Worm (Caenorhabditis elegans) whole organism, L4 larva: ENCODE measurements around the gene srd-26.

Source experiments
- F26F4.8 ChIP-seq: fragments of 200-800 bp; sonication (Bioruptor generic); conservative IDR thresholded peaks from 2 replicates; pipeline ENCODE4 v1.3.6; 2022; ENCODE audit warnings: missing genetic modification characterization, missing compliant biosample characterization
- T26A8.4 ChIP-seq: fragments of 200-800 bp; sonication (Bioruptor generic); IDR thresholded peaks from 2 replicates; pipeline ENCODE4 v1.3.6; 2022; ENCODE audit warnings: missing genetic modification characterization, missing compliant biosample characterization
- Y48G9A.11 ChIP-seq: fragments of 200-800 bp; sonication (Bioruptor generic); IDR thresholded peaks from 2 replicates; pipeline ENCODE4 v1.3.6; 2022; ENCODE audit warnings: missing genetic modification reagents, missing genetic modification characterization, missing compliant biosample characterization
- Y75B8A.6 ChIP-seq: fragments of 200-800 bp; sonication (Bioruptor generic); IDR thresholded peaks from 2 replicates; pipeline ENCODE4 v1.3.6; 2022; ENCODE audit warnings: missing genetic modification reagents, missing genetic modification characterization, missing compliant biosample characterization
- ZK337.2 ChIP-seq: fragments of 200-800 bp; sonication (Bioruptor generic); IDR thresholded peaks from 2 replicates; pipeline ENCODE4 v1.3.6; 2022; ENCODE audit warnings: missing genetic modification reagents, missing genetic modification characterization, missing compliant biosample characterization
- aha-1 ChIP-seq: fragments of 150-350 bp; peaks from one replicate; lab custom pipeline; 2014; ENCODE audit warnings: missing biosample characterization, missing genetic modification characterization
- ama-1 ChIP-seq: fragments of 150-350 bp; optimal IDR thresholded peaks from 2 replicates; lab custom pipeline; 2014; ENCODE audit warnings: inconsistent platforms, mixed read lengths
- attf-4 ChIP-seq: sonication (generic microtip); optimal IDR thresholded peaks from 3 replicates; lab custom pipeline; 2017; ENCODE audit warnings: missing biosample characterization, missing genetic modification characterization
- ceh-28 ChIP-seq: fragments of 150-350 bp; optimal IDR thresholded peaks from 2 replicates; lab custom pipeline; 2014; ENCODE audit warnings: missing biosample characterization, missing genetic modification reagents, missing genetic modification characterization
- ctbp-1 ChIP-seq: fragments of 200-800 bp; sonication (Bioruptor generic); IDR thresholded peaks from 2 replicates; pipeline ENCODE4 v1.3.6; 2022; ENCODE audit warnings: missing genetic modification reagents, missing genetic modification characterization, missing compliant biosample characterization
- daf-12 ChIP-seq: fragments of 150-350 bp; optimal IDR thresholded peaks from 2 replicates; lab custom pipeline; 2014; ENCODE audit warnings: missing biosample characterization, missing genetic modification reagents, missing genetic modification characterization
- daf-16 ChIP-seq, 3 experiments: sonication (generic microtip); optimal IDR thresholded peaks; 2 replicates each; lab custom pipeline; 2016 to 2017; ENCODE audit warnings: missing genetic modification characterization in 3 of 3, missing genetic modification reagents in 3 of 3, mild to moderate bottlenecking in 2 of 3, missing compliant biosample characterization in 2 of 3, missing biosample characterization in 1 of 3, moderate library complexity in 1 of 3
- daf-8 ChIP-seq: fragments of 200-800 bp; sonication (Bioruptor generic); IDR thresholded peaks from 2 replicates; pipeline ENCODE4 v1.3.6; 2022; ENCODE audit warnings: missing genetic modification characterization, missing compliant biosample characterization
- dmd-6 ChIP-seq: fragments of 200-800 bp; sonication (Bioruptor generic); IDR thresholded peaks from 2 replicates; pipeline ENCODE4 v1.3.6; 2022; ENCODE audit warnings: missing genetic modification reagents, missing genetic modification characterization, missing compliant biosample characterization
- dpl-1 ChIP-seq: fragments of 150-350 bp; optimal IDR thresholded peaks from 2 replicates; lab custom pipeline; 2014; ENCODE audit warnings: missing biosample characterization, missing genetic modification reagents, missing genetic modification characterization
- duxl-1 ChIP-seq: sonication (generic microtip); optimal IDR thresholded peaks from 2 replicates; lab custom pipeline; 2016; ENCODE audit warnings: mild to moderate bottlenecking, missing genetic modification characterization, moderate library complexity, missing compliant biosample characterization; ENCODE audit not compliant: poor library complexity
- dve-1 ChIP-seq: sonication (generic microtip); optimal IDR thresholded peaks from 2 replicates; lab custom pipeline; 2017; ENCODE audit warnings: antibody characterized with exemption, mild to moderate bottlenecking, missing genetic modification characterization, missing compliant biosample characterization; ENCODE audit not compliant: insufficient read depth
- egl-43 ChIP-seq: fragments of 200-800 bp; sonication (Bioruptor generic); IDR thresholded peaks from 2 replicates; pipeline ENCODE4 v1.3.6; 2022; ENCODE audit warnings: missing genetic modification reagents, missing genetic modification characterization, missing compliant biosample characterization
- hlh-11 ChIP-seq: fragments of 200-800 bp; sonication (Bioruptor generic); optimal IDR thresholded peaks from 2 replicates; lab custom pipeline; 2018; ENCODE audit warnings: mild to moderate bottlenecking, missing genetic modification characterization, missing compliant biosample characterization
- hmg-1.1 ChIP-seq: fragments of 200-800 bp; sonication (Bioruptor generic); IDR thresholded peaks from 2 replicates; pipeline ENCODE4 v1.3.6; 2022; ENCODE audit warnings: missing genetic modification reagents, missing genetic modification characterization, missing compliant biosample characterization
- jun-1 ChIP-seq: fragments of 150-350 bp; optimal IDR thresholded peaks from 2 replicates; lab custom pipeline; 2014; ENCODE audit warnings: missing biosample characterization, missing genetic modification reagents, missing genetic modification characterization
- madf-9 ChIP-seq: fragments of 200-800 bp; sonication (Bioruptor generic); conservative IDR thresholded peaks from 2 replicates; pipeline ENCODE4 v1.3.6; 2022; ENCODE audit warnings: missing genetic modification reagents, missing genetic modification characterization, missing compliant biosample characterization
- mes-2 ChIP-seq: sonication (generic microtip); optimal IDR thresholded peaks from 2 replicates; lab custom pipeline; 2016; ENCODE audit warnings: missing genotype, mild to moderate bottlenecking, missing genetic modification characterization, missing compliant biosample characterization; ENCODE audit not compliant: poor library complexity, severe bottlenecking
- mxl-2 ChIP-seq: fragments of 200-800 bp; sonication (Bioruptor generic); conservative IDR thresholded peaks from 2 replicates; pipeline ENCODE4 v1.3.6; 2022; ENCODE audit warnings: missing genetic modification reagents, missing genetic modification characterization, missing compliant biosample characterization
- nhr-11 ChIP-seq: fragments of 150-350 bp; optimal IDR thresholded peaks from 2 replicates; lab custom pipeline; 2014; ENCODE audit warnings: missing biosample characterization, missing genetic modification characterization
- nhr-111 ChIP-seq: fragments of 200-800 bp; sonication (Bioruptor generic); optimal IDR thresholded peaks from 2 replicates; lab custom pipeline; 2018; ENCODE audit warnings: mild to moderate bottlenecking, missing genetic modification characterization, missing compliant biosample characterization
- nhr-28 ChIP-seq: fragments of 150-350 bp; optimal IDR thresholded peaks from 2 replicates; lab custom pipeline; 2014; ENCODE audit warnings: missing biosample characterization, missing genetic modification characterization
- nhr-41 ChIP-seq: fragments of 200-800 bp; sonication (Bioruptor generic); IDR thresholded peaks from 2 replicates; pipeline ENCODE4 v1.3.6; 2022; ENCODE audit warnings: missing genetic modification reagents, missing genetic modification characterization, missing compliant biosample characterization
- nhr-48 ChIP-seq: sonication (generic microtip); optimal IDR thresholded peaks from 2 replicates; lab custom pipeline; 2016; ENCODE audit warnings: mild to moderate bottlenecking, missing genetic modification characterization, missing compliant biosample characterization
- nhr-76 ChIP-seq: fragments of 150-350 bp; optimal IDR thresholded peaks from 2 replicates; lab custom pipeline; 2014; ENCODE audit warnings: missing biosample characterization, missing genetic modification characterization
- rbr-2 ChIP-seq: sonication (generic microtip); optimal IDR thresholded peaks from 2 replicates; lab custom pipeline; 2016; ENCODE audit warnings: missing genotype, missing genetic modification characterization, missing compliant biosample characterization
- snpc-1.2 ChIP-seq: fragments of 200-800 bp; sonication (Bioruptor generic); IDR thresholded peaks from 2 replicates; pipeline ENCODE4 v1.3.6; 2022; ENCODE audit warnings: missing genetic modification reagents, missing genetic modification characterization, missing compliant biosample characterization
- spr-3 ChIP-seq: fragments of 200-800 bp; sonication (Bioruptor generic); optimal IDR thresholded peaks from 2 replicates; lab custom pipeline; 2018; ENCODE audit warnings: mild to moderate bottlenecking, missing genetic modification characterization, missing compliant biosample characterization
- unc-62 ChIP-seq, 3 experiments: fragments of 150-350 bp in 1 of 3; sonication (generic microtip); optimal IDR thresholded peaks in 2 of 3; peaks in 1 of 3; 1 replicate in 1 of 3; 2 replicates in 2 of 3; lab custom pipeline; 2014 to 2017; ENCODE audit warnings: missing biosample characterization in 3 of 3, missing genetic modification characterization in 3 of 3, missing genetic modification reagents in 3 of 3, missing genotype in 1 of 3
- zag-1 ChIP-seq: fragments of 150-350 bp; optimal IDR thresholded peaks from 2 replicates; lab custom pipeline; 2014; ENCODE audit warnings: missing biosample characterization, missing genetic modification characterization
- zfp-2 ChIP-seq: sonication (generic microtip); optimal IDR thresholded peaks from 2 replicates; lab custom pipeline; 2016; ENCODE audit warnings: mild to moderate bottlenecking, missing genetic modification characterization, missing compliant biosample characterization
- ztf-7 ChIP-seq: fragments of 150-350 bp; optimal IDR thresholded peaks from 2 replicates; lab custom pipeline; 2014; ENCODE audit warnings: missing biosample characterization, missing genetic modification characterization

The srd-26 gene

DNA sequence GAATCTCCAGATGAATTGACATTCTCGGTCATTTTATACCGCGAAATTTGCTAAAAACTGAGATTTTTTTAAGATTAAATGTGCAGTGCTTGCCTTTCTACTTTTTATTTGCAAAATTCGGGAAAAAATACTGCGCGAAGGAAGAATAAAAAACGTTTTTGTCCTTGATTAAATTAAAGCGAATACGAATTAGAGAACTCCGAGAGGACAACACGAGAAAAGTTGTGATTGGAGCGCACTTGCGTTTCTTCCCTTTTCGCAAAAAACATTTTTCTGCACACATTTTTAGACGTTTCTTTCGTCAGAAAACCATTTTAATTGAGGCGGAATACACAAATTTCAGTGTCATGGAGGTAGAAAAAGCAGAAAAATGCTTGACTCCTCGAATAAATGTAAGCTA, 22.6 kb upstream of the srd-26 start, which contains the start of the genes trm-1 and ints-2 (continued):
- TF ChIP-seq egl-43 (GFP tag; lab: Robert Waterston, UW) (no peak), nhr-48 (no peak), hmg-1.1 (GFP tag; lab: Robert Waterston, UW) (peak; percentile 38; the same call in 1 of the 2 replicates), nhr-28 (tag; lab: Kevin White, UChicago) (peak; percentile 28)

DNA sequence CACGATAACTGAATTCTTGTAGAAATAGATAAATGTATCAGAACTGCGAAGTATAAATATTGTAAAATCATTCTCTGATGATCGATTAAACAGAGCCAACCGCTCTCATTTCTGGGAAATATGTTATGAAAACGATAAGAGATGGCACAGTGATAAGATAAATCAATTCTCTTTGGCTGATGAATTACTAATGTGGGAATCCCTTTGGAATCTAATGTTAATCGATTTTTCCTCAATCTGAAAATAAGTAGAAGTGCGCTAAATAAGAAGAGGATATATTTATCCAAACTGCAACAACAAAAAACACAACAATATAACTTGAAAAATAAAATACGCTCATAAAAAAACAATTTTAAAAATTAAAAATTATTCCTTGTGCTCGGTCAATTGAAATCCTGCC, 20.1 kb upstream of the srd-26 start, which contains the start of gene cest-2.3:
TSS of gene cest-2.3 (minus strand) at position 101 of the 400 bp plus-strand sequence.
- TF ChIP-seq aha-1 (tag; lab: Kevin White, UChicago): peak; percentile 3
- no peak for TF ChIP-seq zfp-2 (tag; lab: Kevin White, UChicago)
- no peak for TF ChIP-seq duxl-1 (tag; lab: Kevin White, UChicago)
- no peak for TF ChIP-seq nhr-111
- no peak for TF ChIP-seq ama-1 (lab: Kevin White, UChicago)
- TF ChIP-seq spr-3 (GFP tag; lab: Kevin White, UChicago): no peak
- TF ChIP-seq ZK337.2 (GFP tag; lab: Robert Waterston, UW): no peak
- no peak for TF ChIP-seq mes-2

DNA sequence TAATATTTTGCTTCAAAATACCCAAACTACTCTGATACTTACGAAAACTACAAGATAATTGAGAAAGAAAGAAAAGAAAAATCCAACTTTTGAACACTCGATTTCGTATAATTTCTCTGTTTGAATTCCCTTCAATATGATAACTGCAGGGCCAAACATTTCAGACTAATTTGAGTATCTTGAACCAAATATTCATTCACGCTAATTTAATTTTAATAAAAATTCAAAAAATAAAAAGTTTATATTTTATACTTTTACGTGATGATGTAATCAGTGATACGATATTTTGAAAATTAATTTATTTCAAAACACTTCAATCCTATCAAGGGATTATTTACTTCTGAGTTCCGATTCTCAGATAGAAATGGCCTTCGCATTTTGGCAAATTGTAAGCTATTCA, 17.1 kb upstream of the srd-26 start, which contains the start of gene ZC376.8:
TSS of gene ZC376.8 (plus strand) at position 301 of the 400 bp plus-strand sequence.
- TF ChIP-seq daf-16 (GFP tag; optimal IDR thresholded peaks at IDR 0.05; lab: Kevin White, UChicago) (no peak), daf-16 (tag; optimal IDR thresholded peaks at IDR 0.05; lab: Kevin White, UChicago) (no peak), aha-1 (tag; lab: Kevin White, UChicago) (peak; percentile 24), daf-8 (GFP tag; lab: Robert Waterston, UW) (no peak), dve-1 (tag; lab: Kevin White, UChicago) (no peak)

DNA sequence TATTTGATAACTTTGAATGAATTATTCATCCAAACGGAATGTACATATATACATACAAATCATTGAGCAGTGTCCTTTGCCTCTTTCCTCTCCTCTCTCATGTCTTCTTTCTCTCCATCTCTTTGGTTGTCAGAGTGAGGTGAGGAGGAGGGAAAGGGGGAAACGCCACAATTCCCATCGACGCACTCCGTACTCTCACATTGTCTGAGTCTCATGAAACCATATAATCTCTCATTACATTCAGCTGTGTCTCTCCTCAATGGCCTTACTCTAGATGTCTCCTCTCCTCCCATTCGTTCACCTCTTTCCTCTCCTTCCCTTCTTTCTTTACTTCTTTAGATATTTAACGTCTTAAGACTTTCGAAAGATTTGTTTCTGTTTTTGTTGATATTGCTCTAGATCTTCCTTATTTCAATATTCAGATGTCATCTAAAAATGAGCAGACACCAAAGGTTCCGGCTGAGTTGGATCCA, 14.9 kb upstream of the srd-26 start, which contains the start of gene ceh-74:
TSS of gene ceh-74 (plus strand) at position 423 of the 473 bp plus-strand sequence.
- TF ChIP-seq hlh-11 (tag; lab: Kevin White, UChicago) (peak; percentile 9), ctbp-1 (no peak), hmg-1.1 (GFP tag; lab: Robert Waterston, UW) (peak; percentile 57), dpl-1 (GFP tag; lab: Kevin White, UChicago) (peak; percentile 10), ztf-7 (tag; lab: Kevin White, UChicago) (no peak), aha-1 (tag; lab: Kevin White, UChicago) (peak; percentile 93)

DNA sequence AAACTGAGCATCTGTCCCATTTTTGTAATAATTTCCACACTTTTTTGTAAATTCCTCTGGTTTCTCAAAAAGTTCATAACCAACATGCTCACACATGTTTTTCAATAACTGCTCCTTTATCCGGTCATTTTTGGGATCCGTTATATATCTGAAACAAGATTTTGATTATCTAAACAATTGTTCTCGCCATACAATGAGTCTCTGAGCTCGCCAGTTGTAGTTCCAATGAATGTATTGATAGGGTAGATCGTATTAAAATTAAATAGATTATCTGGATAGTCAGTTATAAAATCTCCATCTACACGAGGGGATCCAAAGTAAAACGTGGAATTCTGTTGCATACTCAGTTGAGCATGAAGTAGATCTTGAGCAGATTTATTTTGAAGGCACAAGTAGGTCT, 13.8 kb upstream of the srd-26 start:
- TF ChIP-seq dmd-6 (GFP tag; lab: Robert Waterston, UW): no peak
- no peak for TF ChIP-seq zag-1 (tag; lab: Kevin White, UChicago)
- no peak for TF ChIP-seq daf-12 (tag; lab: Kevin White, UChicago)
- TF ChIP-seq madf-9 (GFP tag; lab: Robert Waterston, UW): no peak
- no peak for TF ChIP-seq nhr-41
- no peak for TF ChIP-seq ceh-28 (tag; lab: Kevin White, UChicago)
- TF ChIP-seq unc-62 (GFP tag; optimal IDR thresholded peaks at IDR 0.05 in 1 of 2; lab: Kevin White, UChicago): peak in 1 of 2 experiments; percentile 92
- no peak for TF ChIP-seq unc-62 (tag; optimal IDR thresholded peaks at IDR 0.05; lab: Kevin White, UChicago)
- TF ChIP-seq, all 104 proteins: peak for 1

DNA sequence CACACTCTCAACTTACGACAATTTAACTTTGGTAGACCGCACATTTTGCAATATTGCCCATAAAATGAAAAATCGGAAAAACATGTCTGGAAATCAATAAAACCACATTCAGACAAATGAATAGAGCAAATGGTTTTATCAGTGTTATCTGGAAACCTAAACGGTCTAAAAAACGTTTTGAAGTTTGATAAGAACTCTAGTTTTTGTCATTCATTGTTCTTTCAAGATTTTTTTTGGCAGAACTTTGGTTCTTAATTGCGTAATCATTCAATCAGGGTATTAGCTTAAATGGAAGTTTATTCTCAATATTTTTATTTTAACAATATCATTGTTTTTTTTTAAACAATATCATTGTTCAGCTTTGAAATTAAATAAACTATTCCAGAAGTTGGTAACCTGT, 12.4 kb upstream of the srd-26 start, which contains the start of gene cest-2.2:
TSS of gene cest-2.2 (minus strand) at position 140 of the 400 bp plus-strand sequence.
- TF ChIP-seq T26A8.4 (GFP tag; lab: Robert Waterston, UW): no peak
- TF ChIP-seq ama-1 (lab: Kevin White, UChicago): no peak
- TF ChIP-seq Y75B8A.6 (GFP tag; lab: Robert Waterston, UW): no peak
- no peak for TF ChIP-seq jun-1 (tag; lab: Kevin White, UChicago)
- TF ChIP-seq nhr-11 (tag; lab: Kevin White, UChicago): no peak
- TF ChIP-seq daf-12 (tag; lab: Kevin White, UChicago): no peak
- TF ChIP-seq mes-2: no peak
- no peak for TF ChIP-seq nhr-76 (tag; lab: Kevin White, UChicago)
- no peak for TF ChIP-seq Y48G9A.11 (GFP tag; lab: Robert Waterston, UW)
- peak; percentile 51 for TF ChIP-seq nhr-28 (tag; lab: Kevin White, UChicago)
- TF ChIP-seq mxl-2 (GFP tag; lab: Robert Waterston, UW): no peak
- TF ChIP-seq daf-16 (GFP tag; optimal IDR thresholded peaks at IDR 0.05; lab: Kevin White, UChicago): no peak
- TF ChIP-seq daf-16 (tag; optimal IDR thresholded peaks at IDR 0.05; lab: Kevin White, UChicago): peak; percentile 62
- no peak for TF ChIP-seq spr-3 (GFP tag; lab: Kevin White, UChicago)
- TF ChIP-seq rbr-2 (tag; lab: Kevin White, UChicago): no peak
- TF ChIP-seq dve-1 (tag; lab: Kevin White, UChicago): peak; percentile 36
- no peak for TF ChIP-seq F26F4.8
- TF ChIP-seq aha-1 (tag; lab: Kevin White, UChicago): peak; percentile 55
- TF ChIP-seq attf-4 (tag; lab: Kevin White, UChicago): no peak
- TF ChIP-seq snpc-1.2 (GFP tag; lab: Robert Waterston, UW): no peak
- TF ChIP-seq duxl-1 (tag; lab: Kevin White, UChicago): no peak
- 0 out of 2 replicates have a peak, but pooled peaks have one; percentile 14 for TF ChIP-seq dmd-6 (GFP tag; lab: Robert Waterston, UW)
- TF ChIP-seq egl-43 (GFP tag; lab: Robert Waterston, UW): no peak
- no peak for TF ChIP-seq unc-62 (GFP tag; optimal IDR thresholded peaks at IDR 0.05 in 1 of 2; lab: Kevin White, UChicago)
- no peak for TF ChIP-seq unc-62 (tag; optimal IDR thresholded peaks at IDR 0.05; lab: Kevin White, UChicago)
- no peak for TF ChIP-seq zfp-2 (tag; lab: Kevin White, UChicago)
